Worm (Caenorhabditis elegans): ENCODE results near the gene unc-44.

Gene unc-44

ce11 chrIV:6049062-6049461 is 73.7 kb downstream of the unc-44 start:
- TF ChIP-seq nhr-47 (tag; optimal IDR thresholded peaks at IDR 0.05) (no peak), egl-27 (tag; optimal IDR thresholded peaks at IDR 0.05) (no peak), ceh-90 (tag; optimal IDR thresholded peaks at IDR 0.05) (no peak), fos-1 (tag; optimal IDR thresholded peaks at IDR 0.05) (no peak), hlh-17 (GFP tag; optimal IDR thresholded peaks at IDR 0.05; ENCODE audit: borderline replicate concordance) (no peak), blmp-1 (tag; optimal IDR thresholded peaks at IDR 0.05) (no peak), C04F5.9 (tag; optimal IDR thresholded peaks at IDR 0.05) (no peak), hpl-2 (GFP tag; optimal IDR thresholded peaks at IDR 0.05) (no peak), efl-3 (GFP tag; optimal IDR thresholded peaks at IDR 0.05) (no peak), zip-4 (GFP tag; optimal IDR thresholded peaks at IDR 0.05) (no peak), rnt-1 (tag; optimal IDR thresholded peaks at IDR 0.05) (no peak), tbx-2 (tag; optimal IDR thresholded peaks at IDR 0.05) (no peak), nhr-84 (tag; optimal IDR thresholded peaks at IDR 0.05) (no peak), nhr-20 (tag; optimal IDR thresholded peaks at IDR 0.05) (no peak), fkh-8 (tag; optimal IDR thresholded peaks at IDR 0.05) (no peak), ets-5 (GFP tag; IDR thresholded peaks at IDR 0.05) (no peak)

ce11 chrIV:6051884-6052283 is 76.5 kb downstream of the unc-44 start:
- no peak for TF ChIP-seq ceh-8 (GFP tag; optimal IDR thresholded peaks at IDR 0.05)
- TF ChIP-seq lin-35 (GFP tag; optimal IDR thresholded peaks at IDR 0.05) = peak in 1 of 2 experiments; percentile 11
- TF ChIP-seq efl-1 (optimal IDR thresholded peaks at IDR 0.05) = no peak
- no peak for TF ChIP-seq efl-1 (GFP tag; optimal IDR thresholded peaks at IDR 0.05 in 1 of 2)
- TF ChIP-seq nhr-11 (tag; optimal IDR thresholded peaks at IDR 0.05) = no peak
- TF ChIP-seq C04F5.9 (tag; optimal IDR thresholded peaks at IDR 0.05) = no peak
- peak; percentile 36 for TF ChIP-seq elt-2 (tag; optimal IDR thresholded peaks at IDR 0.05)
- TF ChIP-seq zag-1 (tag; optimal IDR thresholded peaks at IDR 0.05) = no peak
- TF ChIP-seq ceh-63 (GFP tag; optimal IDR thresholded peaks at IDR 0.05) = no peak

- no peak for TF ChIP-seq ceh-88 (GFP tag; IDR thresholded peaks at IDR 0.05)
- TF ChIP-seq ceh-82 (tag; optimal IDR thresholded peaks at IDR 0.05) = peak in 1 of 3 experiments; percentile 48
- peak; percentile 47 for TF ChIP-seq nhr-71 (tag; optimal IDR thresholded peaks at IDR 0.05)
- TF ChIP-seq nhr-47 (tag; optimal IDR thresholded peaks at IDR 0.05) = peak; percentile 13
- peak in 1 of 2 experiments; percentile 13 for TF ChIP-seq lsy-2 (tag; optimal IDR thresholded peaks at IDR 0.05)
- TF ChIP-seq lin-14 (GFP tag; optimal IDR thresholded peaks at IDR 0.05) = peak; percentile 63
- peak; percentile 15 for TF ChIP-seq swsn-7 (tag; optimal IDR thresholded peaks at IDR 0.05)
- no peak for TF ChIP-seq egl-27 (tag; optimal IDR thresholded peaks at IDR 0.05)
- peak; percentile 2 for TF ChIP-seq mep-1 (tag; optimal IDR thresholded peaks at IDR 0.05)
- TF ChIP-seq ets-5 (GFP tag; IDR thresholded peaks at IDR 0.05) = no peak
- no peak for TF ChIP-seq fos-1 (tag; optimal IDR thresholded peaks at IDR 0.05)
- peak; percentile 1 for TF ChIP-seq fkh-8 (tag; optimal IDR thresholded peaks at IDR 0.05)
- TF ChIP-seq snu-23 (GFP tag; optimal IDR thresholded peaks at IDR 0.05) = peak; percentile 16
- peak; percentile 44 to 73 for TF ChIP-seq efl-1 (optimal IDR thresholded peaks at IDR 0.05)
- no peak for TF ChIP-seq efl-1 (GFP tag; optimal IDR thresholded peaks at IDR 0.05 in 1 of 2)
- peak in 1 of 2 experiments; percentile 18 for TF ChIP-seq lin-35 (GFP tag; optimal IDR thresholded peaks at IDR 0.05)
- peak; percentile 57 for TF ChIP-seq rnt-1 (tag; optimal IDR thresholded peaks at IDR 0.05)
Measured at ce11 chrIV:6053436-6053835, 78.1 kb downstream of the unc-44 start.
